Fruit fly (Drosophila melanogaster) whole organism, embryonic: Measurements from ENCODE around the gene dpr2.

Experiments
- ATbp ChIP-seq: fragments of 200-800 bp; sonication (Bioruptor generic); optimal IDR thresholded peaks from 2 replicates; lab custom pipeline; 2017; ENCODE audit warnings: missing biosample characterization, mild to moderate bottlenecking, missing genetic modification characterization, missing genetic modification reagents
- Awh ChIP-seq: fragments of 200-800 bp; sonication (Bioruptor generic); IDR thresholded peaks from 2 replicates; pipeline ENCODE4, ENCODE4 v1.3.6; 2022; ENCODE audit warnings: missing biosample characterization, missing genetic modification characterization
- CG10147 ChIP-seq: fragments of 200-800 bp; sonication (Bioruptor generic); optimal IDR thresholded peaks from 2 replicates; lab custom pipeline; 2019; ENCODE audit warnings: missing biosample characterization, mild to moderate bottlenecking, missing genetic modification characterization, moderate library complexity
- CG10267 ChIP-seq: fragments of 200-800 bp; sonication (Bioruptor generic); optimal IDR thresholded peaks from 2 replicates; lab custom pipeline; 2018; ENCODE audit warnings: missing biosample characterization, mild to moderate bottlenecking, missing genetic modification characterization, moderate library complexity
- CG15514 ChIP-seq: fragments of 200-800 bp; sonication (Bioruptor generic); optimal IDR thresholded peaks from 3 replicates; lab custom pipeline; 2017; ENCODE audit warnings: missing biosample characterization, missing genetic modification characterization, mild to moderate bottlenecking, moderate library complexity, missing genetic modification reagents
- CG16863 ChIP-seq: fragments of 200-800 bp; sonication (Bioruptor generic); optimal IDR thresholded peaks from 3 replicates; lab custom pipeline; 2016; ENCODE audit warnings: missing biosample characterization, missing genetic modification characterization
- CG1792 ChIP-seq: fragments of 200-800 bp; sonication (Bioruptor generic); optimal IDR thresholded peaks from 2 replicates; lab custom pipeline; 2016; ENCODE audit warnings: missing biosample characterization, missing genetic modification characterization
- CG2116 ChIP-seq: fragments of 200-800 bp; sonication (Bioruptor generic); optimal IDR thresholded peaks from 3 replicates; lab custom pipeline; 2018; ENCODE audit warnings: missing biosample characterization, mild to moderate bottlenecking, missing genetic modification characterization
- CG30020 ChIP-seq: fragments of 200-800 bp; optimal IDR thresholded peaks from 2 replicates; lab custom pipeline; 2019; ENCODE audit warnings: missing biosample characterization, mild to moderate bottlenecking, missing genetic modification characterization, moderate library complexity
- CG31388 ChIP-seq: fragments of 200-800 bp; sonication (Bioruptor generic); optimal IDR thresholded peaks from 2 replicates; lab custom pipeline; 2016; ENCODE audit warnings: missing biosample characterization, missing genetic modification characterization
- CG3847 ChIP-seq: fragments of 200-800 bp; sonication (Bioruptor generic); IDR thresholded peaks from 2 replicates; pipeline ENCODE4 v1.3.6; 2022; ENCODE audit warnings: missing biosample characterization, missing genetic modification characterization
- CG3995 ChIP-seq: fragments of 200-800 bp; sonication (Bioruptor generic); optimal IDR thresholded peaks from 3 replicates; lab custom pipeline; 2016; ENCODE audit warnings: missing biosample characterization, missing genetic modification characterization
- CG7372 ChIP-seq: fragments of 200-800 bp; sonication (Bioruptor generic); IDR thresholded peaks from 2 replicates; pipeline ENCODE4 v1.3.6; 2022; ENCODE audit warnings: missing biosample characterization, missing genetic modification characterization
- CG8290 ChIP-seq, 3 experiments: fragments of 200-800 bp; sonication (Bioruptor generic); optimal IDR thresholded peaks; 2 replicates each; lab custom pipeline; 2016 to 2019; ENCODE audit warnings: missing biosample characterization in 3 of 3, missing genetic modification characterization in 3 of 3, mild to moderate bottlenecking in 2 of 3, moderate library complexity in 1 of 3
- CrebB ChIP-seq: fragments of 200-800 bp; sonication (Bioruptor generic); optimal IDR thresholded peaks from 3 replicates; lab custom pipeline; 2018; ENCODE audit warnings: missing biosample characterization, mild to moderate bottlenecking, missing genetic modification characterization
- Dip2 ChIP-seq: fragments of 200-800 bp; sonication (Bioruptor generic); IDR thresholded peaks from 2 replicates; pipeline ENCODE4 v1.3.6; 2022; ENCODE audit warnings: missing biosample characterization, missing genetic modification characterization
- Dll ChIP-seq: fragments of 200-800 bp; sonication (Bioruptor generic); IDR thresholded peaks from 4 replicates; pipeline ENCODE4 v1.3.6; 2022; ENCODE audit warnings: missing biosample characterization, missing genetic modification characterization; ENCODE audit not compliant: partially characterized antibody
- Doc3 ChIP-seq: fragments of 200-800 bp; sonication (Bioruptor generic); IDR thresholded peaks from 3 replicates; pipeline ENCODE4 v1.3.6; 2022; ENCODE audit warnings: missing biosample characterization, missing genetic modification characterization; ENCODE audit not compliant: partially characterized antibody
- Dref ChIP-seq: fragments of 200-800 bp; sonication (Bioruptor generic); IDR thresholded peaks from 2 replicates; pipeline ENCODE4 v1.3.6; 2022; ENCODE audit warnings: missing biosample characterization, missing genetic modification characterization
- Drgx ChIP-seq: fragments of 200-800 bp; sonication (Bioruptor generic); IDR thresholded peaks from 2 replicates; pipeline ENCODE4 v1.3.6; 2022; ENCODE audit warnings: missing biosample characterization, missing genetic modification characterization
- E2f2 ChIP-seq: fragments of 200-800 bp; sonication (Bioruptor generic); IDR thresholded peaks from 2 replicates; pipeline ENCODE4 v1.3.6; 2022; ENCODE audit warnings: missing biosample characterization, missing genetic modification characterization
- HLH54F ChIP-seq: fragments of 200-800 bp; sonication (Bioruptor generic); optimal IDR thresholded peaks from 3 replicates; lab custom pipeline; 2016; ENCODE audit warnings: missing biosample characterization, missing genetic modification characterization
- MBD-R2 ChIP-seq: fragments of 200-800 bp; sonication (Bioruptor generic); IDR thresholded peaks from 2 replicates; pipeline ENCODE4 v1.3.6; 2022; ENCODE audit warnings: missing biosample characterization, missing genetic modification characterization
- Max ChIP-seq: fragments of 200-800 bp; sonication (Bioruptor generic); optimal IDR thresholded peaks from 2 replicates; lab custom pipeline; 2016; ENCODE audit warnings: missing biosample characterization, mild to moderate bottlenecking, missing genetic modification characterization
- Opbp ChIP-seq: fragments of 200-800 bp; sonication (Bioruptor generic); IDR thresholded peaks from 3 replicates; pipeline ENCODE4 v1.3.6; 2022; ENCODE audit warnings: missing biosample characterization, missing genetic modification characterization; ENCODE audit not compliant: partially characterized antibody
- Scr ChIP-seq: fragments of 200-800 bp; sonication (Bioruptor generic); IDR thresholded peaks from 2 replicates; pipeline ENCODE4 v1.3.6; 2022; ENCODE audit warnings: missing biosample characterization, missing genetic modification characterization; ENCODE audit not compliant: partially characterized antibody
- abd-A ChIP-seq: fragments of 200-800 bp; sonication (Bioruptor generic); optimal IDR thresholded peaks from 3 replicates; lab custom pipeline; 2019; ENCODE audit warnings: missing biosample characterization, mild to moderate bottlenecking, missing genetic modification characterization, moderate library complexity
- ara ChIP-seq: fragments of 200-800 bp; sonication (Bioruptor generic); IDR thresholded peaks from 2 replicates; pipeline ENCODE4 v1.3.6; 2022; ENCODE audit warnings: missing biosample characterization, missing genetic modification characterization
- ato ChIP-seq: fragments of 200-800 bp; sonication (Bioruptor generic); IDR thresholded peaks from 2 replicates; pipeline ENCODE4 v1.3.6; 2022; ENCODE audit warnings: missing biosample characterization, missing genetic modification characterization; ENCODE audit not compliant: partially characterized antibody
- bab2 ChIP-seq: fragments of 200-800 bp; sonication (Bioruptor generic); optimal IDR thresholded peaks from 2 replicates; lab custom pipeline; 2016; ENCODE audit warnings: missing biosample characterization, missing genetic modification characterization
- bbx ChIP-seq: fragments of 200-800 bp; sonication (Bioruptor generic); IDR thresholded peaks from 2 replicates; pipeline ENCODE4 v1.3.6; 2022; ENCODE audit warnings: missing biosample characterization, missing genetic modification characterization; ENCODE audit not compliant: partially characterized antibody
- hb ChIP-seq: fragments of 200-800 bp; sonication (Bioruptor generic); IDR thresholded peaks from 3 replicates; pipeline ENCODE4 v1.3.6; 2022; ENCODE audit warnings: missing biosample characterization, missing genetic modification characterization; ENCODE audit not compliant: partially characterized antibody
- kah ChIP-seq: fragments of 200-800 bp; sonication (Bioruptor generic); optimal IDR thresholded peaks from 2 replicates; lab custom pipeline; 2018; ENCODE audit warnings: missing biosample characterization, mild to moderate bottlenecking, missing genetic modification characterization
- mld ChIP-seq: fragments of 200-800 bp; sonication (Bioruptor generic); IDR thresholded peaks from 3 replicates; pipeline ENCODE4 v1.3.6; 2022; ENCODE audit warnings: missing biosample characterization, missing genetic modification characterization; ENCODE audit not compliant: partially characterized antibody
- nau ChIP-seq: fragments of 200-800 bp; sonication (Bioruptor generic); optimal IDR thresholded peaks from 3 replicates; lab custom pipeline; 2017; ENCODE audit warnings: missing biosample characterization, mild to moderate bottlenecking, missing genetic modification characterization, missing genetic modification reagents
- row ChIP-seq: fragments of 200-800 bp; sonication (Bioruptor generic); IDR thresholded peaks from 3 replicates; pipeline ENCODE4 v1.3.6; 2022; ENCODE audit warnings: missing biosample characterization, missing genetic modification characterization
- sna ChIP-seq: fragments of 200-800 bp; sonication (Bioruptor generic); IDR thresholded peaks from 2 replicates; pipeline ENCODE4 v1.3.6; 2022; ENCODE audit warnings: missing biosample characterization, missing genetic modification characterization; ENCODE audit not compliant: partially characterized antibody
- tin ChIP-seq: fragments of 200-800 bp; sonication (Bioruptor generic); optimal IDR thresholded peaks from 3 replicates; lab custom pipeline; 2016; ENCODE audit warnings: missing biosample characterization, missing genetic modification characterization
- trem ChIP-seq: fragments of 200-800 bp; optimal IDR thresholded peaks from 3 replicates; lab custom pipeline; 2019; ENCODE audit warnings: missing biosample characterization, mild to moderate bottlenecking, missing genetic modification characterization, moderate library complexity
- unc-4 ChIP-seq: fragments of 200-800 bp; sonication (Bioruptor generic); IDR thresholded peaks from 2 replicates; pipeline ENCODE4 v1.3.6; 2022; ENCODE audit warnings: missing biosample characterization, missing genetic modification characterization; ENCODE audit not compliant: partially characterized antibody
- vnd ChIP-seq: fragments of 200-800 bp; sonication (Bioruptor generic); IDR thresholded peaks from 3 replicates; pipeline ENCODE4 v1.3.6; 2022; ENCODE audit warnings: missing biosample characterization, missing genetic modification characterization; ENCODE audit not compliant: partially characterized antibody
- zen2 ChIP-seq: fragments of 200-800 bp; sonication (Bioruptor generic); IDR thresholded peaks from 3 replicates; pipeline ENCODE4 v1.3.6; 2022; ENCODE audit warnings: missing biosample characterization, missing genetic modification characterization; ENCODE audit not compliant: partially characterized antibody

The dpr2 gene

DNA sequence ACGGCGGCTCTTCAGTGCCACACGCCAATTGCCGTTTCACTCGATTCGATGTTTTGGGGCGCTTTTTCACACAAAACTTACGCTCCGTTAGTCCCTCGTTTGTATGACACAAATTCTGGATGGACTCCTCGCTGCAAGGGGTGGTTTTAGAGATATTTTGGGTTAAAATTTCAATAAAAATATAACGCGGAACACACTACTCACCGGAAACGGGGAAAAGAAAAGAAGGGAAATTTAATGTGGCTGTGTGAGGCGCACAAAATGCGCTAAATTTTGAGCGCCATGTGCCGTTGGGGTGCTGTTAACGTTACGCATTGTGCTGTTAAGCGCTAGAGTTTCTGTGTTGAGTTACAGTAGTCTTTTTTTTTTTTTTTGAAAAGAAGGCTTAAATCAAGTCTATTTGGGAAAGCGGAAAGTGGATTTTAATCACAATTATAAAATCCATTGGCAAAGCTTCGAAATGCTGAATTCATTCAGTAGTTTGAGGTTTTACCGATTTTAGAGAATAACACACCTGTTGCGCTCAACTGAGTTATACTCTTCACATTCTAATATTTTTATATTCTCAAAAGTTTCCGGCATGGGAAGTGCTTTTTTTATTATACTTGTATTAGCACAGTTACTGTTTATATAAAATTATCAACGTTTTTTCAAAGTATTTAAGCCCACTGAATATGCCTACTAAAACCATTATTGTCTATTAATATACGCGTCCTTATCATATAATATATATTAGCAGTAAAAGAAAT lies 40.1 kb upstream of the dpr2 start, which contains the start of gene RpL9 (continued):
- TF ChIP-seq Dll (GFP tag; lab: Robert Waterston, UW) (no peak), Awh (peak; percentile 79), tin (GFP tag; lab: Kevin White, UChicago) (peak; percentile 25), Dip2 (GFP tag; lab: Robert Waterston, UW) (no peak), CG31388 (GFP tag; lab: Kevin White, UChicago) (no peak), CG16863 (no peak), CG7372 (no peak; the same call in 1 of the 2 replicates)

DNA sequence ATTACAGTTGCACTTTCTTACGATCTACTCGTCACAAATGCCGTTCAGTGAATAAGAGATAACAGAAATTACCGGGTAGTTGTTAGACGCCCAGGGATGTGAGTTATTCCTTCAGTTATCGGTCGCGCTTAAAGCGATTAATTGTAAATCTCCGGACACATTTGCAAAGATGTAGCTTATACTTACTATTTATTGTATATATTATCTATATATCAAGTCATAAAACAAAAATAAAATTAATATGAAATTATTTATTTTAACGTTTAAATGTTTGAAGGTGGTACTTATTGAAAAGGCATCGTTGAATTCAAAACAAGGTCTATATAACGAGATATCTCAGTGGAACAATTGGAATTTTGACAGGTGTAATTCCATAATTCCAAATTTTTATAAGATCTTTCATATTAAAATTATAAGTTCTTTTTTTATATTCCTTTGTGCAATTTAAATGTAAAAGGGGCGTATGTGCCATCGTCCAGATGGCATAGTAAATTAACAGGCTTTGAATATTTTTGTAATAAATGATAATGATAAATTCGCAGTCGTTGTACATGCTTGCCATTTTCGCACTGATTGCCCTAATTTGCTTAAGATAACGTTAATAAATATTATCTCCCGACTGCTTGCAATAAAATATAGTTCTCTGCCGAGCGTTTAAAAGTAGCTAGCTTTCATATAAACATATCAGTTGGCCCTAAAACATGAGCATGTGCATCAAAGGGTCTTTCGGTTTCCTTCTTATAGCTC lies 37.6 kb upstream of the dpr2 start, which contains the start of the genes aub and lectin-33A:
TSS of gene aub (minus strand) at position 101 of the 747 bp plus-strand sequence.
TSS of gene lectin-33A (plus strand) at position 697 of the 747 bp plus-strand sequence.
- TF ChIP-seq HLH54F (GFP tag; lab: Kevin White, UChicago) (no peak), CG30020 (tag; lab: Kevin White, UChicago) (peak; percentile 59), nau (GFP tag; lab: Kevin White, UChicago) (no peak), ATbp (GFP tag; lab: Kevin White, UChicago) (no peak), ara (GFP tag; lab: Robert Waterston, UW) (no peak)

DNA sequence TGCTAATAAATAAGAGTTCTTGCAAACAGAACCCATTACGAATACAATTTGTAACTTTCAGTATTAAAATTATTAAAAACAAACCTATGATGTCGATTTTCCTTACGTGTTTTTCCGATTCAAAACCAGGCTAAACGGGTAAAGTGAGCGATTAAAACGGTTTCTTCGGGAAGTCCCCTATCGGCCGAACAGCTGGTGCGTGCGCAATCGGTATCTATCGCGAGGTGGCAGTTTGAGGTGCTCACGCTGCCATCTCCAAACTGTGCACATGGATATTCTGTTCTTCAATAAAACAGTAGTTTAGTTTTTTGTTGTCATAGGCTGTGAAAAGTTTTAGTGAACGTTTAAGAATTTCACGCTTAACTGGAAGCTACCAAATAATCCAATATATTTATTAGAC lies 25.2 kb upstream of the dpr2 start, which contains the start of gene TTLL4A:
TSS of gene TTLL4A (plus strand) at position 240 of the 400 bp plus-strand sequence.
- TF ChIP-seq Dref (GFP tag; lab: Robert Waterston, UW) (peak; percentile 62), ato (GFP tag; lab: Robert Waterston, UW) (peak; percentile 96), Doc3 (GFP tag; lab: Robert Waterston, UW) (peak; percentile 97), bbx (GFP tag; lab: Robert Waterston, UW) (peak; percentile 99), Drgx (GFP tag; lab: Robert Waterston, UW) (no peak), mld (GFP tag; lab: Robert Waterston, UW) (peak; percentile 99), vnd (peak; percentile 97), unc-4 (GFP tag; lab: Robert Waterston, UW) (peak; percentile 97), CG3847 (GFP tag; lab: Robert Waterston, UW) (peak; percentile 40), HLH54F (GFP tag; lab: Kevin White, UChicago) (peak; percentile 22), Opbp (peak; percentile 99), CG10147 (GFP tag; lab: Kevin White, UChicago) (no peak), Dll (GFP tag; lab: Robert Waterston, UW) (peak; percentile 97), CG1792 (peak; percentile 3), MBD-R2 (peak; percentile 86), trem (tag; lab: Kevin White, UChicago) (peak; percentile 77), sna (peak; percentile 97), CG3995 (GFP tag; lab: Kevin White, UChicago) (peak; percentile 32), CG8290 (GFP tag; optimal IDR thresholded peaks at IDR 0.05; lab: Kevin White, UChicago) (peak; percentile 27), CG8290 (tag; optimal IDR thresholded peaks at IDR 0.05; lab: Kevin White, UChicago) (no peak), E2f2 (GFP tag; lab: Robert Waterston, UW) (peak; percentile 67), row (GFP tag; lab: Robert Waterston, UW) (peak; percentile 86; the same call in 2 of the 3 replicates), CG15514 (GFP tag; lab: Kevin White, UChicago) (peak; percentile 93), Scr (peak; percentile 98), hb (GFP tag; lab: Robert Waterston, UW) (peak; percentile 97), zen2 (GFP tag; lab: Robert Waterston, UW) (peak; percentile 96), abd-A (no peak), kah (peak; percentile 48), bab2 (GFP tag; lab: Kevin White, UChicago) (peak; percentile 7), CG2116 (peak; percentile 71), CG10267 (peak; percentile 63), Max (GFP tag; lab: Kevin White, UChicago) (peak; percentile 74), CrebB (tag; lab: Kevin White, UChicago) (peak; percentile 21)
